Worm (Caenorhabditis elegans) whole organism, L3 larva: Measurements from ENCODE around the gene cope-1.

Experiments
- ceh-28 ChIP-seq: fragments of 150-350 bp; optimal IDR thresholded peaks from 2 replicates; lab custom pipeline; 2014; ENCODE audit warnings: missing biosample characterization, missing genetic modification reagents, missing genetic modification characterization
- lin-39 ChIP-seq: fragments of 150-350 bp; optimal IDR thresholded peaks from 2 replicates; lab custom pipeline; 2018; ENCODE audit warnings: missing biosample characterization, missing genetic modification reagents, missing genetic modification characterization
- nhr-77 ChIP-seq: fragments of 150-350 bp; optimal IDR thresholded peaks from 2 replicates; lab custom pipeline; 2014; ENCODE audit warnings: missing biosample characterization, missing genetic modification characterization
- skn-1 ChIP-seq: fragments of 150-350 bp; optimal IDR thresholded peaks from 2 replicates; lab custom pipeline; 2014; ENCODE audit warnings: missing biosample characterization, missing genetic modification characterization
- tbx-2 ChIP-seq: sonication (generic microtip); optimal IDR thresholded peaks from 2 replicates; lab custom pipeline; 2016; ENCODE audit warnings: mild to moderate bottlenecking, missing genetic modification characterization, missing compliant biosample characterization
- unc-39 ChIP-seq: sonication (generic microtip); optimal IDR thresholded peaks from 4 replicates; lab custom pipeline; 2017; ENCODE audit warnings: missing biosample characterization, missing genetic modification characterization

DNA sequence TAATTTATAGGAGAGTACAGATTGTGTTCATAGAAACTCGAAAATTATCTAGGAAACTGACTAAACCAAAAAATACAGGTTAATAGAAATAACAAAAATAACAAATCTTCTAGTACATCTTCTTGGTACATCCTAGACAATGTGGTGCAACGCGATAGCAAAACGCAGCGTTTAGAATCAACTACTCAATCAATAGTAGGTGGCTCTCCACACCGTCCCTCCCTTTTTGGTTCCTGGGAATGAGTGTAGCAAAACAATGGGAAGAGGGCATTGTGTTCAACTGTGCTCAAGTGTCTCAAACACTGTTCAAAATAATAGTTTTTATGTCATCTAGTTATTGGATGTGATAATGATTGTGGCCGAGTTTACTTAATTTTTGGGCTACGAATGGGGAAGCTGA is 50.6 kb downstream of the cope-1 start, which contains the start of gene T27E9.6:
- TF ChIP-seq skn-1 (tag; lab: Kevin White, UChicago) (no peak), ceh-28 (tag; lab: Kevin White, UChicago) (no peak), unc-39 (tag; lab: Kevin White, UChicago) (no peak), nhr-77 (tag; lab: Kevin White, UChicago) (no peak), lin-39 (tag; lab: Kevin White, UChicago) (no peak), tbx-2 (tag; lab: Kevin White, UChicago) (no peak)
